Worm (Caenorhabditis elegans) whole organism, L2 larva: ENCODE results near the gene F35A5.2.
A peak's percentile ranks its signal among the peaks of the same experiment; 100 is the strongest.

ENCODE experiments used
- C34F6.9 ChIP-seq: fragments of 150-350 bp; optimal IDR thresholded peaks from 2 replicates; lab custom pipeline; 2014; ENCODE audit warnings: missing biosample characterization, missing genetic modification characterization
- F13H6.1 ChIP-seq: sonication (generic microtip); optimal IDR thresholded peaks from 2 replicates; lab custom pipeline; 2016; ENCODE audit warnings: missing genetic modification characterization, missing compliant biosample characterization
- R02D3.7 ChIP-seq: fragments of 150-350 bp; optimal IDR thresholded peaks from 2 replicates; lab custom pipeline; 2014; ENCODE audit warnings: missing biosample characterization, missing genetic modification characterization
- Y55F3AM.14 ChIP-seq: fragments of 200-800 bp; sonication (Bioruptor generic); optimal IDR thresholded peaks from 2 replicates; lab custom pipeline; 2018; ENCODE audit warnings: mild to moderate bottlenecking, missing genetic modification characterization, missing compliant biosample characterization
- blmp-1 ChIP-seq: sonication (generic microtip); optimal IDR thresholded peaks from 2 replicates; lab custom pipeline; 2017; ENCODE audit warnings: missing genetic modification characterization, mild to moderate bottlenecking, missing compliant biosample characterization, antibody characterized with exemption, moderate library complexity; ENCODE audit not compliant: insufficient read depth
- ceh-16 ChIP-seq: fragments of 150-350 bp; optimal IDR thresholded peaks from 2 replicates; lab custom pipeline; 2014; ENCODE audit warnings: missing biosample characterization, missing genetic modification characterization
- crh-2 ChIP-seq: sonication (generic microtip); optimal IDR thresholded peaks from 2 replicates; lab custom pipeline; 2017; ENCODE audit warnings: missing biosample characterization, missing genetic modification characterization
- egl-27 ChIP-seq: sonication (generic microtip); optimal IDR thresholded peaks from 3 replicates; lab custom pipeline; 2017; ENCODE audit warnings: missing biosample characterization, missing genetic modification reagents, missing genetic modification characterization
- elt-1 ChIP-seq: fragments of 150-350 bp; optimal IDR thresholded peaks from 2 replicates; lab custom pipeline; 2014; ENCODE audit warnings: missing biosample characterization, missing genetic modification characterization
- elt-3 ChIP-seq: sonication (generic microtip); optimal IDR thresholded peaks from 2 replicates; lab custom pipeline; 2017; ENCODE audit warnings: missing biosample characterization, missing genetic modification characterization
- fos-1 ChIP-seq: fragments of 150-350 bp; optimal IDR thresholded peaks from 2 replicates; lab custom pipeline; 2014; ENCODE audit warnings: missing biosample characterization, missing genetic modification characterization
- gmeb-1 ChIP-seq: fragments of 150-350 bp; optimal IDR thresholded peaks from 2 replicates; lab custom pipeline; 2014; ENCODE audit warnings: missing biosample characterization, missing genetic modification characterization
- lin-11 ChIP-seq: fragments of 150-350 bp; sonication (generic microtip); optimal IDR thresholded peaks from 2 replicates; lab custom pipeline; 2014; ENCODE audit warnings: missing biosample characterization, missing genetic modification characterization, inconsistent platforms, mixed read lengths
- lsy-2 ChIP-seq, 2 experiments: fragments of 150-350 bp in 1 of 2; sonication (generic microtip) in 1 of 2; optimal IDR thresholded peaks; 2 replicates each; lab custom pipeline; 2014 to 2017; ENCODE audit warnings: missing biosample characterization in 2 of 2, missing genetic modification characterization in 2 of 2
- mab-5 ChIP-seq: fragments of 150-350 bp; optimal IDR thresholded peaks from 2 replicates; lab custom pipeline; 2014; ENCODE audit warnings: missing biosample characterization, missing genetic modification characterization
- mdl-1 ChIP-seq, 2 experiments: fragments of 150-350 bp in 1 of 2; sonication (generic microtip) in 1 of 2; optimal IDR thresholded peaks; 2 replicates each; lab custom pipeline; 2017; ENCODE audit warnings: missing biosample characterization in 2 of 2, missing genetic modification characterization in 2 of 2
- nhr-10 ChIP-seq: sonication (generic microtip); optimal IDR thresholded peaks from 2 replicates; lab custom pipeline; 2017; ENCODE audit warnings: missing biosample characterization, missing genetic modification characterization
- nhr-11 ChIP-seq: fragments of 150-350 bp; optimal IDR thresholded peaks from 2 replicates; lab custom pipeline; 2014; ENCODE audit warnings: missing biosample characterization, missing genetic modification characterization
- nhr-12 ChIP-seq: fragments of 150-350 bp; optimal IDR thresholded peaks from 2 replicates; lab custom pipeline; 2014; ENCODE audit warnings: missing biosample characterization, missing genetic modification characterization
- nhr-129 ChIP-seq: fragments of 150-350 bp; optimal IDR thresholded peaks from 2 replicates; lab custom pipeline; 2014; ENCODE audit warnings: missing biosample characterization, missing genetic modification characterization
- nhr-21 ChIP-seq: fragments of 150-350 bp; optimal IDR thresholded peaks from 2 replicates; lab custom pipeline; 2014; ENCODE audit warnings: missing biosample characterization, missing genetic modification characterization
- nhr-237 ChIP-seq: fragments of 150-350 bp; optimal IDR thresholded peaks from 2 replicates; lab custom pipeline; 2014; ENCODE audit warnings: missing biosample characterization, missing genetic modification characterization
- nhr-25 ChIP-seq: fragments of 150-350 bp; sonication (generic microtip); optimal IDR thresholded peaks from 3 replicates; lab custom pipeline; 2014; ENCODE audit warnings: missing biosample characterization, missing genetic modification characterization
- nhr-6 ChIP-seq: fragments of 150-350 bp; optimal IDR thresholded peaks from 2 replicates; lab custom pipeline; 2014; ENCODE audit warnings: missing biosample characterization, missing genetic modification characterization
- nhr-77 ChIP-seq: fragments of 150-350 bp; optimal IDR thresholded peaks from 2 replicates; lab custom pipeline; 2014; ENCODE audit warnings: missing biosample characterization, missing genetic modification characterization
- peb-1 ChIP-seq: fragments of 150-350 bp; optimal IDR thresholded peaks from 2 replicates; lab custom pipeline; 2014; ENCODE audit warnings: missing biosample characterization, missing genetic modification characterization
- sem-4 ChIP-seq: fragments of 150-350 bp; optimal IDR thresholded peaks from 2 replicates; lab custom pipeline; 2014; ENCODE audit warnings: missing biosample characterization, missing genetic modification reagents, missing genetic modification characterization
- skn-1 ChIP-seq: sonication (generic microtip); optimal IDR thresholded peaks from 2 replicates; lab custom pipeline; 2017; ENCODE audit warnings: missing biosample characterization, missing genetic modification characterization
- sma-3 ChIP-seq: sonication (generic microtip); optimal IDR thresholded peaks from 2 replicates; lab custom pipeline; 2016; ENCODE audit warnings: missing genetic modification reagents, missing genetic modification characterization, missing compliant biosample characterization
- sma-9 ChIP-seq, 2 experiments: fragments of 150-350 bp in 1 of 2; sonication (generic microtip) in 1 of 2; optimal IDR thresholded peaks; 2 replicates each; lab custom pipeline; 2014 to 2016; ENCODE audit warnings: missing genetic modification characterization in 2 of 2, mild to moderate bottlenecking in 1 of 2, missing biosample characterization in 1 of 2, missing compliant biosample characterization in 1 of 2, missing genetic modification reagents in 1 of 2, moderate library complexity in 1 of 2
- snpc-4 ChIP-seq: fragments of 150-350 bp; optimal IDR thresholded peaks from 2 replicates; lab custom pipeline; 2014; ENCODE audit warnings: missing biosample characterization, missing genetic modification characterization
- unc-55 ChIP-seq: fragments of 150-350 bp; sonication (generic microtip); optimal IDR thresholded peaks from 3 replicates; lab custom pipeline; 2014; ENCODE audit warnings: missing biosample characterization, missing genetic modification reagents, missing genetic modification characterization
- unc-62 ChIP-seq: fragments of 150-350 bp; optimal IDR thresholded peaks from 2 replicates; lab custom pipeline; 2014; ENCODE audit warnings: missing biosample characterization, missing genetic modification reagents, missing genetic modification characterization
- zag-1 ChIP-seq: fragments of 150-350 bp; optimal IDR thresholded peaks from 2 replicates; lab custom pipeline; 2014; ENCODE audit warnings: missing biosample characterization, missing genetic modification characterization
- ztf-1 ChIP-seq: fragments of 200-800 bp; sonication (Bioruptor generic); conservative IDR thresholded peaks from 2 replicates; pipeline ENCODE4 v1.3.6; 2022; ENCODE audit warnings: missing genetic modification characterization, missing compliant biosample characterization
- ztf-4 ChIP-seq: fragments of 150-350 bp; optimal IDR thresholded peaks from 2 replicates; lab custom pipeline; 2014; ENCODE audit warnings: missing biosample characterization, missing genetic modification characterization

The F35A5.2 gene

ce11 chrX:3804837-3805236, at the start of gene F35A5.2:
TSS of gene F35A5.2 (plus strand) at chrX:3805137.
- TF ChIP-seq elt-1 (tag; lab: Kevin White, UChicago) (no peak), lsy-2 (tag; optimal IDR thresholded peaks at IDR 0.05; lab: Kevin White, UChicago) (no peak), F13H6.1 (tag; lab: Kevin White, UChicago) (no peak), sma-9 (GFP tag; optimal IDR thresholded peaks at IDR 0.05; lab: Kevin White, UChicago) (no peak), sma-9 (tag; optimal IDR thresholded peaks at IDR 0.05; lab: Kevin White, UChicago) (no peak), nhr-237 (no peak), fos-1 (tag; lab: Kevin White, UChicago) (no peak), lin-11 (tag; lab: Kevin White, UChicago) (no peak), ztf-1 (no peak)

- TF ChIP-seq nhr-12 (tag; lab: Kevin White, UChicago), result no peak
- TF ChIP-seq blmp-1, result no peak
- TF ChIP-seq peb-1 (tag; lab: Kevin White, UChicago), result no peak
- no peak for TF ChIP-seq gmeb-1
- TF ChIP-seq, all 48 proteins: peak for 0
These were observed 49.2 kb upstream of the F35A5.2 start for ce11 chrX:3755753-3756152.

ce11 chrX:3756238-3756637, 48.7 kb upstream of the F35A5.2 start:
- TF ChIP-seq snpc-4 (tag; lab: Kevin White, UChicago) (no peak), sma-9 (GFP tag; optimal IDR thresholded peaks at IDR 0.05; lab: Kevin White, UChicago) (peak; percentile 20), sma-9 (tag; optimal IDR thresholded peaks at IDR 0.05; lab: Kevin White, UChicago) (no peak), skn-1 (tag; lab: Kevin White, UChicago) (no peak), ceh-16 (no peak), nhr-129 (tag; lab: Kevin White, UChicago) (no peak), nhr-77 (tag; lab: Kevin White, UChicago) (no peak), fos-1 (tag; lab: Kevin White, UChicago) (no peak), egl-27 (no peak), unc-55 (GFP tag; lab: Kevin White, UChicago) (no peak), nhr-21 (tag; lab: Kevin White, UChicago) (peak; percentile 31)

- TF ChIP-seq elt-3 (tag; lab: Kevin White, UChicago) (no peak), ztf-1 (no peak), snpc-4 (tag; lab: Kevin White, UChicago) (no peak), sma-3 (GFP tag; lab: Kevin White, UChicago) (no peak), fos-1 (tag; lab: Kevin White, UChicago) (no peak), sma-9 (GFP tag; optimal IDR thresholded peaks at IDR 0.05; lab: Kevin White, UChicago) (no peak), sma-9 (tag; optimal IDR thresholded peaks at IDR 0.05; lab: Kevin White, UChicago) (no peak), R02D3.7 (tag; lab: Kevin White, UChicago) (no peak), mab-5 (no peak), egl-27 (no peak), sem-4 (tag; lab: Kevin White, UChicago) (no peak), lsy-2 (tag; optimal IDR thresholded peaks at IDR 0.05; lab: Kevin White, UChicago) (no peak), C34F6.9 (tag; lab: Kevin White, UChicago) (no peak), nhr-6 (tag; lab: Kevin White, UChicago) (no peak), mdl-1 (tag; optimal IDR thresholded peaks at IDR 0.05; lab: Kevin White, UChicago) (no peak)
These were observed 46.5 kb upstream of the F35A5.2 start, which contains the start of gene T14G12.12 for ce11 chrX:3758399-3758798. TSS of gene T14G12.12 (minus strand) at chrX:3758499.

ce11 chrX:3759345-3759744, 45.6 kb upstream of the F35A5.2 start, which contains the start of gene T14G12.6:
TSS of gene T14G12.6 (minus strand) at chrX:3759445.
- no peak for TF ChIP-seq mdl-1 (tag; optimal IDR thresholded peaks at IDR 0.05; lab: Kevin White, UChicago)
- TF ChIP-seq sma-3 (GFP tag; lab: Kevin White, UChicago), result no peak
- TF ChIP-seq nhr-25, result no peak
- TF ChIP-seq sem-4 (tag; lab: Kevin White, UChicago), result no peak
- TF ChIP-seq nhr-77 (tag; lab: Kevin White, UChicago), result no peak
- TF ChIP-seq skn-1 (tag; lab: Kevin White, UChicago), result no peak
- no peak for TF ChIP-seq ceh-16
- TF ChIP-seq peb-1 (tag; lab: Kevin White, UChicago), result no peak
- TF ChIP-seq egl-27, result no peak

- TF ChIP-seq unc-62 (no peak), peb-1 (tag; lab: Kevin White, UChicago) (no peak), zag-1 (no peak), crh-2 (tag; lab: Kevin White, UChicago) (no peak), F13H6.1 (tag; lab: Kevin White, UChicago) (no peak), unc-55 (GFP tag; lab: Kevin White, UChicago) (no peak), Y55F3AM.14 (GFP tag; lab: Kevin White, UChicago) (no peak), blmp-1 (no peak), nhr-10 (tag; lab: Kevin White, UChicago) (no peak), nhr-11 (tag; lab: Kevin White, UChicago) (no peak), ztf-4 (tag; lab: Kevin White, UChicago) (no peak), gmeb-1 (no peak), ztf-1 (no peak), sma-9 (GFP tag; optimal IDR thresholded peaks at IDR 0.05; lab: Kevin White, UChicago) (no peak), sma-9 (tag; optimal IDR thresholded peaks at IDR 0.05; lab: Kevin White, UChicago) (no peak), sma-3 (GFP tag; lab: Kevin White, UChicago) (no peak)
These were observed 45.1 kb upstream of the F35A5.2 start for ce11 chrX:3759820-3760219.
